2 fruit fly cellular contexts compared by ENCODE assay signal in genomic region chr3R:15316326-15316725, dm6.
TF ChIP-seq lines count a peak whose summit lies in the region.

Gene CG14866 (plus strand): TSS chr3R:15316471.

- no peak for TF ChIP-seq CTCF in whole organism, embryonic (GFP tag; optimal IDR thresholded peaks at IDR 0.05; lab: Kevin White, UChicago)

TF ChIP-seq in whole organism, embryonic, 481 proteins besides CTCF, POLR2A, EP300 and RAD21:
- TF ChIP-seq Nf-YA (GFP tag; IDR thresholded peaks at IDR 0.05; lab: Robert Waterston, UW) (0 out of 2 replicates have a peak, but pooled peaks have one; percentile 7), CG8359 (GFP tag; optimal IDR thresholded peaks at IDR 0.05; lab: Kevin White, UChicago; ENCODE audit: borderline replicate concordance) (peak; percentile 95), Elba2 (GFP tag; optimal IDR thresholded peaks at IDR 0.05; lab: Kevin White, UChicago) (no peak), Hr78 (GFP tag; optimal IDR thresholded peaks at IDR 0.05; lab: Kevin White, UChicago) (no peak), ci (GFP tag; IDR thresholded peaks at IDR 0.05; lab: Robert Waterston, UW) (0 out of 3 replicates have a peak, but pooled peaks have one; percentile 15), CG7271 (tag; optimal IDR thresholded peaks at IDR 0.05; lab: Kevin White, UChicago) (no peak), CG10543 (GFP tag; optimal IDR thresholded peaks at IDR 0.05; lab: Kevin White, UChicago) (peak; percentile 14), pnt (GFP tag; optimal IDR thresholded peaks at IDR 0.05; lab: Kevin White, UChicago) (no peak), CG4360 (GFP tag; IDR thresholded peaks at IDR 0.05; lab: Robert Waterston, UW) (0 out of 2 replicates have a peak, but pooled peaks have one; percentile 25), Drgx (GFP tag; IDR thresholded peaks at IDR 0.05; lab: Robert Waterston, UW) (0 out of 2 replicates have a peak, but pooled peaks have one; percentile 2), crol (GFP tag; IDR thresholded peaks at IDR 0.05; lab: Robert Waterston, UW) (peak; percentile 41; the same call in 1 of the 2 replicates), HLH4C (GFP tag; IDR thresholded peaks at IDR 0.05; lab: Robert Waterston, UW; ENCODE audit: partially characterized antibody) (0 out of 3 replicates have a peak, but pooled peaks have one; percentile 29), vvl (GFP tag; IDR thresholded peaks at IDR 0.05; lab: Robert Waterston, UW) (0 out of 2 replicates have a peak, but pooled peaks have one; percentile 13), exex (tag; optimal IDR thresholded peaks at IDR 0.05; lab: Kevin White, UChicago) (no peak), Pdp1 (GFP tag; optimal IDR thresholded peaks at IDR 0.05; lab: Kevin White, UChicago) (peak in 1 of 2 experiments; percentile 15), Tbp (GFP tag; optimal IDR thresholded peaks at IDR 0.05; lab: Kevin White, UChicago) (no peak), CG6654 (GFP tag; optimal IDR thresholded peaks at IDR 0.05; lab: Kevin White, UChicago) (no peak), E2f2 (GFP tag; IDR thresholded peaks at IDR 0.05; lab: Robert Waterston, UW) (no peak), CG32532 (GFP tag; IDR thresholded peaks at IDR 0.05; lab: Robert Waterston, UW) (0 out of 2 replicates have a peak, but pooled peaks have one; percentile 12), Blimp-1 (GFP tag; optimal IDR thresholded peaks at IDR 0.05; lab: Kevin White, UChicago) (peak; percentile 85), stc (GFP tag; IDR thresholded peaks at IDR 0.05; lab: Robert Waterston, UW) (0 out of 2 replicates have a peak, but pooled peaks have one; percentile 6), CG34422 (GFP tag; IDR thresholded peaks at IDR 0.05; lab: Robert Waterston, UW) (peak; percentile 29; the same call in 1 of the 3 replicates), CG4820 (GFP tag; optimal IDR thresholded peaks at IDR 0.05; lab: Kevin White, UChicago) (no peak), MBD-R2 (GFP tag; IDR thresholded peaks at IDR 0.05; lab: Robert Waterston, UW) (peak; percentile 12; the same call in 1 of the 2 replicates), HLH3B (GFP tag; IDR thresholded peaks at IDR 0.05; lab: Robert Waterston, UW) (peak; percentile 8; the same call in 1 of the 2 replicates)

TF ChIP-seq in whole organism, prepupa, 60 proteins besides CTCF, POLR2A, EP300 and RAD21:
- TF ChIP-seq Blimp-1 (GFP tag; optimal IDR thresholded peaks at IDR 0.05; lab: Kevin White, UChicago) (peak; percentile 44), Eip78C (GFP tag; lab: Kevin White, UChicago) (peak; percentile 34), CG15336 (GFP tag; IDR thresholded peaks at IDR 0.05; lab: Robert Waterston, UW) (no peak)

Comparison
In these comparisons a context has a peak if more than half of its experiments do, and no peak if none do; other contexts are left out.
1. Of the 7 proteins assayed by ChIP-seq in both whole organism, embryonic and whole organism, prepupa: peak only in whole organism, embryonic: none; only in whole organism, prepupa: none; in both: Blimp-1; in neither: 6.